Worm (Caenorhabditis elegans) whole organism, midembryonic: ENCODE results near the gene pdha-1.
A peak's percentile ranks its signal among the peaks of the same experiment; 100 is the strongest.

Experiments
- T22C8.4 ChIP-seq: fragments of 200-800 bp; sonication (Bioruptor generic); IDR thresholded peaks from 2 replicates; pipeline ENCODE4 v1.3.6; 2022; ENCODE audit warnings: missing genetic modification characterization, missing compliant biosample characterization
- cog-1 ChIP-seq: sonication (generic microtip); optimal IDR thresholded peaks from 2 replicates; lab custom pipeline; 2016; ENCODE audit warnings: missing genetic modification characterization, missing compliant biosample characterization
- flt-1 ChIP-seq: fragments of 200-800 bp; sonication (Bioruptor generic); IDR thresholded peaks from 2 replicates; pipeline ENCODE4 v1.3.6; 2022; ENCODE audit warnings: missing genetic modification characterization, missing compliant biosample characterization
- klf-2 ChIP-seq: fragments of 200-800 bp; sonication (Bioruptor generic); conservative IDR thresholded peaks from 2 replicates; pipeline ENCODE4 v1.3.6; 2022; ENCODE audit warnings: missing genetic modification reagents, missing genetic modification characterization, missing compliant biosample characterization
- med-1 ChIP-seq: sonication (generic microtip); optimal IDR thresholded peaks from 2 replicates; lab custom pipeline; 2017; ENCODE audit warnings: missing genetic modification characterization, mild to moderate bottlenecking, missing compliant biosample characterization, antibody characterized with exemption, missing genetic modification reagents; ENCODE audit not compliant: insufficient read depth
- ref-1 ChIP-seq: fragments of 200-800 bp; sonication (Bioruptor generic); conservative IDR thresholded peaks from 2 replicates; pipeline ENCODE4 v1.3.6; 2022; ENCODE audit warnings: missing genetic modification reagents, missing genetic modification characterization, missing compliant biosample characterization
- tab-1 ChIP-seq: fragments of 200-800 bp; sonication (Bioruptor generic); IDR thresholded peaks from 2 replicates; pipeline ENCODE4 v1.3.6; 2022; ENCODE audit warnings: missing genetic modification characterization, missing compliant biosample characterization
- ztf-23 ChIP-seq: fragments of 200-800 bp; sonication (Bioruptor generic); IDR thresholded peaks from 2 replicates; pipeline ENCODE4 v1.3.6; 2022; ENCODE audit warnings: missing genetic modification reagents, missing genetic modification characterization, missing compliant biosample characterization
- ztf-29 ChIP-seq: fragments of 200-800 bp; sonication (Bioruptor generic); IDR thresholded peaks from 2 replicates; pipeline ENCODE4 v1.3.6; 2022; ENCODE audit warnings: missing genetic modification reagents, missing genetic modification characterization, missing compliant biosample characterization

The pdha-1 gene

DNA sequence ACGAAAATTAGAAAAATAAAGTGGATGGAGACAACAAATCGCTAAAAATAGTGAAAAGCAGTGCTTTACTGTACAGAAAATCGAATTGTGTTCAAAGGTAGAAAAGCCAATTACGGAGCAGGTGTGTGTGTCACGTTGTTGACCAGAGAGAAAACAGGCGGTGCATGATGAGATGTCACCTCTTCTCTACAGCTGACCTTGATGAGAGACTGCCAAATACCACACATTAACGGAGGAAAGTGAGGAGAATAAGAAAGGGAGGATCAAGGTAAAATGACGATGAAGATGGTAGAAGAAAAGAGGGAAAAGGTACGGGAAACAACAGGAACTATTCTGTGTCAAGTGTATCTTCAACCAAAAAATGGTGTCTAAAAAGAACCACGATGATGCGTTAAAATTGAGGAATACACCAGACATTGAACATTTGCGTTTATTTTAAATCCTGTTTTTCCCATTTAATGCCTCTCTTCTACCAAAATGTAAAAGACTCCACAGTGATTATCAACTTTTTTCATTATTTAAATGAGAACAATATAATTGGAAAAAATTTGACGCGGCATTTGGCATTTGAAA, 33.2 kb downstream of the pdha-1 start:
- TF ChIP-seq flt-1: no peak

DNA sequence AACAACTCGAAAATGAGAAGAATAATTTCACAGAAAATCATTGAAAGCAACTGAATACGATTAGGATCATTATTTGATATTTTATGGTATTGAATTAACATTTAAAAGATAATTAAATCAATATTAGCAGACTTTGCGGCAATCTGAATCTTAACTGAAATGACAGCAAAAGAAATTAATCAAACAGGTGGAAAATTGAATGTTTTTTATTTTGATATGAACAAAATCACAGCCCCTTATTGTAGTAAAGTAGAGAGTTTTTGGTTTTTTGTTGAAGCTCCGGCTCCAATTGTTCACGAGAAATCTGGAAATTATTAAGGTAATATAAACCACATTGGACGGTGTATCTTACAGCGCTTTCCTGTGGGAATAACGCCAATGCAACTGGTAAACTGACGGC, 36.0 kb downstream of the pdha-1 start, which contains the start of gene sre-2:
TSS of gene sre-2 (minus strand) at position 101 of the 400 bp plus-strand sequence.
- TF ChIP-seq ztf-23 (GFP tag; lab: Robert Waterston, UW): no peak
- TF ChIP-seq flt-1: no peak
- no peak for TF ChIP-seq T22C8.4
- no peak for TF ChIP-seq ztf-29
- no peak for TF ChIP-seq cog-1 (tag; lab: Kevin White, UChicago)
- no peak for TF ChIP-seq ref-1 (GFP tag; lab: Robert Waterston, UW)
- TF ChIP-seq med-1: no peak
- no peak for TF ChIP-seq klf-2 (GFP tag; lab: Robert Waterston, UW)

DNA sequence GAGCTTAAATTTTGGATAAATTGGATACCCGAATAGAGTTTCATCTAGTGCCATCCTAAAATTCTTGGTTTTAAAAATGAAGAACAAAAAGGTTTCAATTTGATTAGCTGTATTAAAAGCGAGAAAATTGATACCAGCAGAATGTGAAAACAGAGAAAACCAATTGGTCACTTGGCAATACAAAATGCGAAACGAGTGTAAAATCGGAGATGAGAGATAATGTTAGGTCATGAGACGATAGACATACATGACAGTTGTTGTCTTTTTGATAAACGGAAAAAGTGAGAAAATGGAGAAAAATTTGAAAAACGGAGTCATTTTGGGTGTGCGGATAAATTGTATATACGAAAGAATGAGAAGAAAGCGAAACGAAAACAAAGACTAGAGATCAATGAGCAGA, 38.9 kb downstream of the pdha-1 start, which contains the start of gene sfxn-5:
TSS of gene sfxn-5 (minus strand) at position 55 of the 400 bp plus-strand sequence.
- TF ChIP-seq ref-1 (GFP tag; lab: Robert Waterston, UW) (no peak), ztf-23 (GFP tag; lab: Robert Waterston, UW) (no peak), ztf-29 (no peak), med-1 (no peak), flt-1 (no peak), klf-2 (GFP tag; lab: Robert Waterston, UW) (no peak), tab-1 (GFP tag; lab: Robert Waterston, UW) (no peak), cog-1 (tag; lab: Kevin White, UChicago) (no peak), T22C8.4 (no peak)

DNA sequence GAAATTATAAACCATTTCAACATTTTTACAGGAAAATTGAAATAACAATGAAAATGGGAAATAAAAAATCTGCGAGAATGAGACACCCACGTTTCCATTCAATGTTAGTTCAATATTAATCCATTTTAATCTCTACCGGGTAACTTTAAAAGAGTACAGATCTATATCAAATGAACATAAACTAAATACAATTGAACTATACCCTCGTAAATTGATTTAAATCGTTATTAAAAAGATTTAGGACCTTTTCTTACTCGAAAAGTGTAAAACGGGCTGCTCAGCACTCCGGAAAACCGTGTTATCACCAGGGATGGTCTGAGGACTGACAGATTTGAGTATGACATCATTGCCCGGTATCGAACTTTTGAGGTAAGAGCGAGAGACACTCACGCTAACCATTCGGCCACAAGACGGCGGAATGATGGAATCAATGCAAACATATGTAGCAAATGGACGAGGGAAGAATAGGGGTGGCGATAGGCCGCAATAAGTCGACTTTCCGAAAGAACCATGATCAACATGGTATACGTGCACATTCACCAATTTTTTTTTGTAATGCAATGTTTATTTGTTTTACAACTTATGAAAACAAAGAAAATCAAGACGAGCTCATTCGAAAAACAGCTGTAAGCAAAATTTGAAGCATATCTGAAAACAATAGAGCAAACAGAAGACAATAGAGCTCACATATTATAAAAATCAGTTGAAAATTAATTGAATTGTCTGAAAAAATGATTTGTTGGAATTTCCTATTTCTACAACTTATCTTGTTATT, 41.0 kb downstream of the pdha-1 start, which contains the start of the genes chst-1 and C41C4.9:
TSS of gene chst-1 (minus strand) at position 51 of the 775 bp plus-strand sequence.
TSS of gene C41C4.9 (plus strand) at position 725 of the 775 bp plus-strand sequence.
- peak; percentile 94 for TF ChIP-seq T22C8.4
- TF ChIP-seq tab-1 (GFP tag; lab: Robert Waterston, UW): peak; percentile 97
- TF ChIP-seq flt-1: peak; percentile 97
- TF ChIP-seq ref-1 (GFP tag; lab: Robert Waterston, UW): peak; percentile 89
- no peak; the same call in 1 of the 2 replicates for TF ChIP-seq klf-2 (GFP tag; lab: Robert Waterston, UW)
- TF ChIP-seq ztf-29: peak; percentile 92
- peak; percentile 94 for TF ChIP-seq ztf-23 (GFP tag; lab: Robert Waterston, UW)
- TF ChIP-seq med-1: peak; percentile 87
- peak; percentile 82 for TF ChIP-seq cog-1 (tag; lab: Kevin White, UChicago)

ce11 chrII:8112063-8112462, 46.0 kb downstream of the pdha-1 start, which contains the start of gene lron-4:
lron-4 (minus strand) TSS chrII:8112163.
- TF ChIP-seq med-1 (no peak), tab-1 (GFP tag; lab: Robert Waterston, UW) (no peak), ref-1 (GFP tag; lab: Robert Waterston, UW) (no peak)

ce11 chrII:8116159-8116558, 50.1 kb downstream of the pdha-1 start, which contains the start of gene unc-105:
unc-105 (plus strand) TSS chrII:8116459.
- TF ChIP-seq ztf-29 (no peak), ztf-23 (GFP tag; lab: Robert Waterston, UW) (no peak), T22C8.4 (no peak), med-1 (no peak), cog-1 (tag; lab: Kevin White, UChicago) (no peak), ref-1 (GFP tag; lab: Robert Waterston, UW) (no peak), tab-1 (GFP tag; lab: Robert Waterston, UW) (no peak), klf-2 (GFP tag; lab: Robert Waterston, UW) (no peak), flt-1 (no peak)

DNA sequence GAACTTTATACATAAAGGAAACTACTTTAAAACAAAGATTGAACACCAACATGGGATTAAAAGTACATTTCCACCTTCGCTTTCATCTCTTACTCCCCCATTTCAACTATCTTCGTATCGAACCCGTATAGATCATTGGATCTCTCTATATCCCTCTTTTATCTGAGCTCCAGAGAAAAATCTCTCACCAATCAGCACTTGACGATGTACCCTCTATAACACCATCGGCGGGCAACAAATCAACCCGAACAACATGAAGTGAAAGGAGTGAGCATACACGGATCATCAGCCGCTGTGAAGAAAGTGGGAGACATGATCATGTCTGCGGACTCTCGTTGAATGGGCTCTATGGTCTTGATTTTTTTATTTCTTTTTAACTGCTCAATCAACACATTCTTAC, 51.3 kb downstream of the pdha-1 start:
- TF ChIP-seq med-1 (no peak), flt-1 (no peak), cog-1 (tag; lab: Kevin White, UChicago) (no peak), T22C8.4 (no peak), tab-1 (GFP tag; lab: Robert Waterston, UW) (no peak), ref-1 (GFP tag; lab: Robert Waterston, UW) (no peak), ztf-29 (no peak), klf-2 (GFP tag; lab: Robert Waterston, UW) (no peak), ztf-23 (GFP tag; lab: Robert Waterston, UW) (no peak)
